Worm (Caenorhabditis elegans) whole organism, late embryonic: ENCODE results near the gene anmt-2.
A peak's percentile ranks its signal among the peaks of the same experiment; 100 is the strongest.

Experiments
- C38D4.7 ChIP-seq: fragments of 200-800 bp; sonication (Bioruptor generic); optimal IDR thresholded peaks from 2 replicates; lab custom pipeline; 2018; ENCODE audit warnings: mild to moderate bottlenecking, missing genetic modification characterization, moderate library complexity, missing compliant biosample characterization
- K02D7.2 ChIP-seq: sonication (generic microtip); optimal IDR thresholded peaks from 2 replicates; lab custom pipeline; 2017; ENCODE audit warnings: mild to moderate bottlenecking, missing genetic modification characterization, missing compliant biosample characterization
- Y22D7AL.16 ChIP-seq: sonication (generic microtip); optimal IDR thresholded peaks from 2 replicates; lab custom pipeline; 2016; ENCODE audit warnings: missing genetic modification characterization, missing compliant biosample characterization
- ama-1 ChIP-seq: fragments of 150-350 bp; optimal IDR thresholded peaks from 2 replicates; lab custom pipeline; 2014
- ceh-19 ChIP-seq: fragments of 200-800 bp; sonication (Bioruptor generic); optimal IDR thresholded peaks from 2 replicates; lab custom pipeline; 2018; ENCODE audit warnings: mild to moderate bottlenecking, missing genetic modification characterization, missing compliant biosample characterization
- ceh-24 ChIP-seq: sonication (generic microtip); optimal IDR thresholded peaks from 2 replicates; lab custom pipeline; 2016; ENCODE audit warnings: mild to moderate bottlenecking, missing genetic modification characterization, missing compliant biosample characterization
- ceh-30 ChIP-seq: fragments of 150-350 bp; optimal IDR thresholded peaks from 2 replicates; lab custom pipeline; 2014; ENCODE audit warnings: missing biosample characterization, missing genetic modification characterization
- ceh-31 ChIP-seq: sonication (generic microtip); optimal IDR thresholded peaks from 2 replicates; lab custom pipeline; 2016; ENCODE audit warnings: missing genetic modification characterization, missing compliant biosample characterization
- ceh-48 ChIP-seq: sonication (generic microtip); optimal IDR thresholded peaks from 2 replicates; lab custom pipeline; 2016; ENCODE audit warnings: missing genetic modification characterization, inconsistent platforms, missing compliant biosample characterization
- ceh-6 ChIP-seq: fragments of 200-800 bp; sonication (Bioruptor generic); optimal IDR thresholded peaks from 2 replicates; lab custom pipeline; 2018; ENCODE audit warnings: mild to moderate bottlenecking, missing genetic modification characterization, missing compliant biosample characterization
- che-1 ChIP-seq: sonication (generic microtip); optimal IDR thresholded peaks from 2 replicates; lab custom pipeline; 2016; ENCODE audit warnings: mild to moderate bottlenecking, missing genetic modification characterization, missing compliant biosample characterization
- dmd-4 ChIP-seq: sonication (generic microtip); optimal IDR thresholded peaks from 2 replicates; lab custom pipeline; 2016; ENCODE audit warnings: borderline replicate concordance, missing genetic modification characterization, missing compliant biosample characterization
- elt-2 ChIP-seq: sonication (generic microtip); optimal IDR thresholded peaks from 2 replicates; lab custom pipeline; 2016; ENCODE audit warnings: missing genetic modification reagents, missing genetic modification characterization, missing compliant biosample characterization
- elt-4 ChIP-seq: sonication (generic microtip); optimal IDR thresholded peaks from 2 replicates; lab custom pipeline; 2016; ENCODE audit warnings: missing genetic modification characterization, missing compliant biosample characterization
- fkh-10 ChIP-seq: fragments of 150-350 bp; optimal IDR thresholded peaks from 2 replicates; lab custom pipeline; 2014; ENCODE audit warnings: missing biosample characterization, missing genetic modification reagents, missing genetic modification characterization
- fkh-6 ChIP-seq: sonication (generic microtip); optimal IDR thresholded peaks from 2 replicates; lab custom pipeline; 2016; ENCODE audit warnings: missing genetic modification characterization, missing compliant biosample characterization
- hlh-13 ChIP-seq: fragments of 200-800 bp; sonication (Bioruptor generic); optimal IDR thresholded peaks from 2 replicates; lab custom pipeline; 2018; ENCODE audit warnings: mild to moderate bottlenecking, missing genetic modification characterization, missing compliant biosample characterization
- hlh-8 ChIP-seq: sonication (generic microtip); optimal IDR thresholded peaks from 2 replicates; lab custom pipeline; 2016; ENCODE audit warnings: missing genotype, missing genetic modification characterization, missing compliant biosample characterization
- mec-3 ChIP-seq: sonication (generic microtip); optimal IDR thresholded peaks from 2 replicates; lab custom pipeline; 2016; ENCODE audit warnings: borderline replicate concordance, missing genetic modification characterization, missing compliant biosample characterization
- nfya-1 ChIP-seq: sonication (generic microtip); optimal IDR thresholded peaks from 2 replicates; lab custom pipeline; 2017; ENCODE audit warnings: missing genetic modification characterization, mild to moderate bottlenecking, missing compliant biosample characterization, antibody characterized with exemption, moderate library complexity
- nhr-11 ChIP-seq: fragments of 150-350 bp; optimal IDR thresholded peaks from 2 replicates; lab custom pipeline; 2014; ENCODE audit warnings: missing biosample characterization, missing genetic modification characterization
- nhr-232 ChIP-seq: sonication (generic microtip); optimal IDR thresholded peaks from 2 replicates; lab custom pipeline; 2016; ENCODE audit warnings: missing genetic modification characterization, missing compliant biosample characterization
- npax-4 ChIP-seq: sonication (generic microtip); optimal IDR thresholded peaks from 2 replicates; lab custom pipeline; 2016; ENCODE audit warnings: missing genetic modification characterization, missing compliant biosample characterization
- odd-2 ChIP-seq: sonication (generic microtip); optimal IDR thresholded peaks from 2 replicates; lab custom pipeline; 2017; ENCODE audit warnings: antibody characterized with exemption, mild to moderate bottlenecking, missing genetic modification characterization, missing compliant biosample characterization
- pag-3 ChIP-seq: sonication (generic microtip); optimal IDR thresholded peaks from 2 replicates; lab custom pipeline; 2016; ENCODE audit warnings: missing compliant biosample characterization, missing genetic modification characterization, borderline replicate concordance
- pat-9 ChIP-seq: fragments of 200-800 bp; sonication (Bioruptor generic); optimal IDR thresholded peaks from 2 replicates; lab custom pipeline; 2018; ENCODE audit warnings: mild to moderate bottlenecking, missing genetic modification characterization, moderate library complexity, missing compliant biosample characterization
- pax-1 ChIP-seq: fragments of 150-350 bp; optimal IDR thresholded peaks from 2 replicates; lab custom pipeline; 2014; ENCODE audit warnings: missing biosample characterization, missing genetic modification characterization
- pha-4 ChIP-seq: fragments of 150-350 bp; optimal IDR thresholded peaks from 2 replicates; lab custom pipeline; 2018; ENCODE audit warnings: missing biosample characterization, missing genetic modification reagents, missing genetic modification characterization
- pros-1 ChIP-seq: fragments of 150-350 bp; optimal IDR thresholded peaks from 2 replicates; lab custom pipeline; 2014; ENCODE audit warnings: missing biosample characterization, missing genetic modification reagents, missing genetic modification characterization
- ref-2 ChIP-seq: sonication (generic microtip); optimal IDR thresholded peaks from 2 replicates; lab custom pipeline; 2016; ENCODE audit warnings: missing genetic modification characterization, missing compliant biosample characterization
- rnt-1 ChIP-seq: sonication (generic microtip); optimal IDR thresholded peaks from 2 replicates; lab custom pipeline; 2016; ENCODE audit warnings: missing genetic modification characterization, missing compliant biosample characterization
- sox-4 ChIP-seq: sonication (generic microtip); optimal IDR thresholded peaks from 2 replicates; lab custom pipeline; 2017; ENCODE audit warnings: mild to moderate bottlenecking, missing genetic modification characterization, inconsistent platforms, missing compliant biosample characterization
- syd-9 ChIP-seq: sonication (generic microtip); optimal IDR thresholded peaks from 2 replicates; lab custom pipeline; 2016; ENCODE audit warnings: mild to moderate bottlenecking, missing genetic modification characterization, moderate library complexity, missing compliant biosample characterization
- tbx-7 ChIP-seq: sonication (generic microtip); optimal IDR thresholded peaks from 2 replicates; lab custom pipeline; 2016; ENCODE audit warnings: missing genotype, missing genetic modification characterization, missing compliant biosample characterization
- unc-3 ChIP-seq, 2 experiments: fragments of 200-800 bp in 1 of 2; sonication (Bioruptor generic) in 1 of 2; sonication (generic microtip) in 1 of 2; conservative IDR thresholded peaks in 1 of 2; optimal IDR thresholded peaks in 1 of 2; 2 replicates each; pipeline versions ENCODE4 v1.3.6 to Lab custom; 2016 to 2022; ENCODE audit warnings: missing compliant biosample characterization in 2 of 2, missing genetic modification characterization in 2 of 2, missing genetic modification reagents in 1 of 2
- unc-42 ChIP-seq: sonication (generic microtip); optimal IDR thresholded peaks from 2 replicates; lab custom pipeline; 2016; ENCODE audit warnings: missing genotype, missing genetic modification characterization, missing compliant biosample characterization
- unc-55 ChIP-seq: sonication (generic microtip); optimal IDR thresholded peaks from 2 replicates; lab custom pipeline; 2017; ENCODE audit warnings: missing biosample characterization, missing genetic modification reagents, missing genetic modification characterization
- unc-86 ChIP-seq: sonication (generic microtip); optimal IDR thresholded peaks from 2 replicates; lab custom pipeline; 2016; ENCODE audit warnings: missing genetic modification characterization, missing compliant biosample characterization

The anmt-2 gene

DNA sequence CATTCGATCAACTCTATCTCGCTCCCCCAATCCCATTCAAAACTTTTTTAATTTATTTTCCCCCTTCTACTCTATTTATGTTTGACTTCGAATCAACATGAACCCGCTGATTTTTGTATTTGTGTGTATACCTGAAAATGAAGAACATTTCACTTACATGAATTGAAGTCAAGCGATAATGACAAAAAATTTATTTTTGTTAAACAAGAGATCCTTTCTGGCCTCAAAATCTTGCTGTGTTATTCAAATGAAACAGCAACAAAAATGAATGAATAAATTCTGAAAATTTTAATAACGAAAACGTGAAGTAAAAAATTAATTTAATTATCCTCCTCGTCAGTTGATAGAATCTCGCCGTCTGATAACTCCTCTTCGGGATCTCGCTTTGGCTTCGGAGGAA lies 44.9 kb upstream of the anmt-2 start:
- TF ChIP-seq nhr-11 (no peak), fkh-6 (no peak), ceh-24 (tag; lab: Kevin White, UChicago) (no peak), hlh-8 (tag; lab: Kevin White, UChicago) (no peak), che-1 (tag; lab: Kevin White, UChicago) (no peak), unc-55 (GFP tag; lab: Kevin White, UChicago) (no peak), ceh-19 (GFP tag; lab: Kevin White, UChicago) (no peak), K02D7.2 (tag; lab: Kevin White, UChicago) (no peak), ceh-6 (GFP tag; lab: Kevin White, UChicago) (no peak), pat-9 (tag; lab: Kevin White, UChicago) (no peak), pros-1 (tag; lab: Kevin White, UChicago) (no peak)

DNA sequence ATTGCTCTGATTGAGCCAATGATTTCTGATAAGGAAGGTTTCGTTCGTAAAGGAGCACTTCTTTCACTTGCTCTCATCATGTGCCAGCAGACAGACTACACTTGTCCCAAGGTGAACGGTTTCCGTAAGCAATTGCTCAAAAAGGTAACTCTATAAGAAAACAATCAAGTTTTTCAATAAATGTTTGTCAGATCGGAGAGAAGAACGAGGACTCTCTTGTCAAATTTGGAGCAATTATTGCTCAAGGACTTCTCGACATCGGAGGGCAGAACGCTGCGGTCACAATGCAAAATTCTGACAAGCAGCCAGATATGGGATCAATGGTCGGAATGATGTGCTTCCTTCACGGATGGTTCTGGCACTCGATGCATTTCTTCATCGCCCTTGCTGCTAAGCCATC lies 43.8 kb upstream of the anmt-2 start:
- no peak for TF ChIP-seq pag-3 (tag; lab: Kevin White, UChicago)
- TF ChIP-seq C38D4.7 (GFP tag; lab: Kevin White, UChicago) = no peak

DNA sequence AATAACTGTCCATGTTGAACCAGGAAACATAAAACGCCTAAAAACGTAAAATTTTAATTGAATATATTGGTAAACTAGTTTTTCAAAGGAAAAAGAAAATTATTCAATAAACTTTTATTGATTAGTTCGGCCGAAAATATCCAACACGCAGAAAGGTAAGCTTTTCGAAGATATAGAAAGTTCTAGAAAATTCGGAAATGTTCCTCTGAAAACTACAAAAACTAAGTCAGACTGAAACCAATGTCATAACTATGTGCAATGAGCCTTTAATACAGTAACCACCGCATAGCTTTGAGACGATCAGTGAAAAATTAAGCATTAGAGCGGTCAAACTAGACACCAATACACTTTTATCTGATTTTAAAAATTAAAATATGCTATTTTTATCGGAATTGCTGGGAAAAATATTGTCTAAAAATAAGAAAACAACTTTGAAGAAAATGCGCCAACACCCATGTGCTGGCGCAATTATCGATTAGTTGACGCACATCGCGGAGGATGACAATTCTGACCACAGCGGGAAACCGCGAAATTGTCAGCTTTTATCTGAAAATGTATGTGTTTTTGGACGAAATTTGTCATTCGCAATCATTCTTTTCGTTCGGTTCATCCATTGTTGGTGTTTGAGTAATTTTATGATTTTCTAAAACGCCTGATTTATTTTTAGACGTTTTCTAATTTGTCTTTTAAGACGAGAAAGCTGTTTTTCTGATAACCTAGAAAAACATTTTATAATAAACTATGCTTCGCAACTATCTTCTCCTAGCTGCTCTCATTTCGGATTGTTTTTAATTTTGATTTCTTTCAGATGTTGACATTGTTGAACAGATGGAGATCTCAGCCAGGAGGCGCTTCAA lies 41.0 kb upstream of the anmt-2 start, which contains the start of the genes C23G10.7 and rpn-2:
TSS of gene C23G10.7 (minus strand) at position 37 of the 857 bp plus-strand sequence.
TSS of gene rpn-2 (plus strand) at position 807 of the 857 bp plus-strand sequence.
- TF ChIP-seq nfya-1 (tag; lab: Kevin White, UChicago) (peak; percentile 17), C38D4.7 (GFP tag; lab: Kevin White, UChicago) (no peak), npax-4 (no peak), unc-42 (tag; lab: Kevin White, UChicago) (peak; percentile 10), ama-1 (no peak), ceh-48 (tag; lab: Kevin White, UChicago) (peak; percentile 23), elt-2 (no peak), pax-1 (tag; lab: Kevin White, UChicago) (no peak), rnt-1 (tag; lab: Kevin White, UChicago) (peak; percentile 40)
- TF ChIP-seq, all 69 proteins: peak for 4

DNA sequence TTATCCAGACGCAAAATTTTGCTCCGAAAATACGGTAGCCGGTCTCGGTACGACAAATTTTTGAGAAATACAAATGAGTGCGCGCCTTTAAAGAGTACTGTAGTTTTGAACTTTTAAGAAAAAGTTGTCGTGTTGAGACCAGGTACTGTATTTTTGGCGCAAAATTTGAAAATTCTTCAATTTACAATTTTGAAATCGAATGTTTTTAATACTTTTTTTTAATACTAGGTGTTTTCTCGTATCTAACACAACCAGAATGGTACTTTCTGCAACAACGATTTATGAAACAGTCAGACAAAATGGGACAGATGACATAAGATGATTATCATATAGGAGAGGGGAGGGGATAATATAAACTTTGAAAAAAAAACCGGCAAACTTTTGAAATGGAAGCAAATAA lies 38.2 kb upstream of the anmt-2 start:
- no peak for TF ChIP-seq syd-9
- TF ChIP-seq sox-4 (tag; lab: Kevin White, UChicago) = no peak
- TF ChIP-seq npax-4 = no peak
- no peak for TF ChIP-seq unc-55 (GFP tag; lab: Kevin White, UChicago)
- TF ChIP-seq unc-86 (tag; lab: Kevin White, UChicago) = no peak
- TF ChIP-seq ceh-6 (GFP tag; lab: Kevin White, UChicago) = no peak
- TF ChIP-seq ceh-30 (tag; lab: Kevin White, UChicago) = no peak
- no peak for TF ChIP-seq odd-2 (tag; lab: Kevin White, UChicago)
- no peak for TF ChIP-seq pros-1 (tag; lab: Kevin White, UChicago)
- TF ChIP-seq nhr-11 = no peak
- no peak for TF ChIP-seq ceh-48 (tag; lab: Kevin White, UChicago)
- TF ChIP-seq tbx-7 (tag; lab: Kevin White, UChicago) = no peak
- TF ChIP-seq unc-3 (GFP tag; conservative IDR thresholded peaks at IDR 0.05; lab: Robert Waterston, UW) = no peak
- TF ChIP-seq unc-3 (tag; optimal IDR thresholded peaks at IDR 0.05; lab: Kevin White, UChicago) = no peak
- no peak for TF ChIP-seq fkh-6
- no peak for TF ChIP-seq Y22D7AL.16

DNA sequence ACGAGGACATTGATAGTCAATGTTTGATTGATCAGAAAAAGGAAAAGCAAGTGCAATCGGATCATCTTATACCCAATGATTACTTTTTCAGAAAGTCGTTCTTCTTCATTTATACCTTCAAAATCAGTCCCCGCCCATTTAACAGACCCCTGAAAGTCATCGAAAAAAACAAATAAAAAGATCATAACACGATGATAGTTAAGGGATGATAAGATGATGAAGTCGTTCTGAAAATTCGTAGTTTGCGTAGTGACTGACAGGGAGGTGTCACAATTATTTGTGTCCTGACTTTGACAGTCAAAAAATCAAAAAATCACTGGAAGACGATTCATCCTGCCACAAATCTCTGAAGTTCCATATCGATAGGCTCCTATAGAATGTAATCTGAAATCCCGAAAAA lies 36.9 kb upstream of the anmt-2 start, which contains the start of gene ugt-66:
TSS of gene ugt-66 (minus strand) at position 101 of the 400 bp plus-strand sequence.
- TF ChIP-seq syd-9 = no peak
- no peak for TF ChIP-seq che-1 (tag; lab: Kevin White, UChicago)
- no peak for TF ChIP-seq odd-2 (tag; lab: Kevin White, UChicago)
- no peak for TF ChIP-seq ceh-31
- no peak for TF ChIP-seq hlh-13 (GFP tag; lab: Kevin White, UChicago)
- TF ChIP-seq nhr-232 (tag; lab: Kevin White, UChicago) = no peak
- TF ChIP-seq elt-4 = no peak
- TF ChIP-seq fkh-10 = no peak
- TF ChIP-seq pha-4 = no peak
- TF ChIP-seq pat-9 (tag; lab: Kevin White, UChicago) = no peak
- no peak for TF ChIP-seq dmd-4 (tag; lab: Kevin White, UChicago)
- no peak for TF ChIP-seq ref-2 (tag; lab: Kevin White, UChicago)
- TF ChIP-seq nfya-1 (tag; lab: Kevin White, UChicago) = no peak
- no peak for TF ChIP-seq mec-3 (tag; lab: Kevin White, UChicago)
- TF ChIP-seq hlh-8 (tag; lab: Kevin White, UChicago) = no peak
- TF ChIP-seq unc-3 (GFP tag; conservative IDR thresholded peaks at IDR 0.05; lab: Robert Waterston, UW) = no peak
- TF ChIP-seq unc-3 (tag; optimal IDR thresholded peaks at IDR 0.05; lab: Kevin White, UChicago) = no peak
